Worm (Caenorhabditis elegans) whole organism, L1 larva: Measurements from ENCODE around the gene str-130.

ENCODE experiments used
- C04F5.9 ChIP-seq: sonication (generic microtip); optimal IDR thresholded peaks from 2 replicates; lab custom pipeline; 2016; ENCODE audit warnings: missing genetic modification characterization, missing compliant biosample characterization
- C34B4.2 ChIP-seq: sonication (generic microtip); optimal IDR thresholded peaks from 2 replicates; lab custom pipeline; 2017; ENCODE audit warnings: mild to moderate bottlenecking, missing genetic modification characterization, missing compliant biosample characterization
- aha-1 ChIP-seq: fragments of 150-350 bp; optimal IDR thresholded peaks from 2 replicates; lab custom pipeline; 2014; ENCODE audit warnings: missing biosample characterization, missing genetic modification characterization
- alr-1 ChIP-seq: fragments of 200-800 bp; sonication (Bioruptor generic); optimal IDR thresholded peaks from 2 replicates; lab custom pipeline; 2018; ENCODE audit warnings: borderline replicate concordance, mild to moderate bottlenecking, missing genetic modification characterization, missing compliant biosample characterization
- ceh-8 ChIP-seq: fragments of 200-800 bp; sonication (Bioruptor generic); optimal IDR thresholded peaks from 2 replicates; lab custom pipeline; 2018; ENCODE audit warnings: mild to moderate bottlenecking, missing genetic modification characterization, moderate library complexity, missing compliant biosample characterization
- ceh-90 ChIP-seq: sonication (generic microtip); optimal IDR thresholded peaks from 2 replicates; lab custom pipeline; 2016; ENCODE audit warnings: missing genetic modification characterization, missing compliant biosample characterization
- efl-1 ChIP-seq, 4 experiments: fragments of 150-350 bp; optimal IDR thresholded peaks in 3 of 4; peaks in 1 of 4; 1 replicate in 1 of 4; 2 replicates in 3 of 4; lab custom pipeline; 2014; ENCODE audit warnings: missing biosample characterization in 2 of 4, missing genetic modification characterization in 2 of 4, missing genetic modification reagents in 2 of 4
- egl-27 ChIP-seq, 2 experiments: fragments of 150-350 bp in 1 of 2; sonication (generic microtip); optimal IDR thresholded peaks; 3 replicates each; lab custom pipeline; 2017 to 2018; ENCODE audit warnings: missing biosample characterization in 2 of 2, missing genetic modification characterization in 2 of 2, missing genetic modification reagents in 2 of 2
- fkh-4 ChIP-seq: sonication (generic microtip); optimal IDR thresholded peaks from 2 replicates; lab custom pipeline; 2016; ENCODE audit warnings: missing compliant biosample characterization, missing genetic modification characterization, borderline replicate concordance
- fos-1 ChIP-seq: fragments of 150-350 bp; optimal IDR thresholded peaks from 2 replicates; lab custom pipeline; 2014; ENCODE audit warnings: missing biosample characterization, missing genetic modification characterization
- hlh-4 ChIP-seq: sonication (generic microtip); optimal IDR thresholded peaks from 2 replicates; lab custom pipeline; 2016; ENCODE audit warnings: mild to moderate bottlenecking, missing genetic modification characterization, missing compliant biosample characterization
- hpl-2 ChIP-seq: fragments of 150-350 bp; optimal IDR thresholded peaks from 2 replicates; lab custom pipeline; 2014; ENCODE audit warnings: missing biosample characterization, missing genetic modification reagents, missing genetic modification characterization
- irx-1 ChIP-seq: sonication (generic microtip); optimal IDR thresholded peaks from 2 replicates; lab custom pipeline; 2016; ENCODE audit warnings: missing genetic modification characterization, missing compliant biosample characterization
- isw-1 ChIP-seq: fragments of 200-800 bp; sonication (Bioruptor generic); IDR thresholded peaks from 2 replicates; pipeline ENCODE4 v1.3.6; 2022; ENCODE audit warnings: missing genetic modification characterization, missing compliant biosample characterization
- jun-1 ChIP-seq: fragments of 150-350 bp; optimal IDR thresholded peaks from 2 replicates; lab custom pipeline; 2014; ENCODE audit warnings: missing biosample characterization, missing genetic modification reagents, missing genetic modification characterization
- lin-14 ChIP-seq: fragments of 200-800 bp; sonication (Bioruptor generic); optimal IDR thresholded peaks from 2 replicates; lab custom pipeline; 2018; ENCODE audit warnings: mild to moderate bottlenecking, missing genetic modification characterization, moderate library complexity, missing compliant biosample characterization
- lin-39 ChIP-seq: fragments of 150-350 bp; optimal IDR thresholded peaks from 2 replicates; lab custom pipeline; 2014; ENCODE audit warnings: missing biosample characterization, missing genetic modification reagents, missing genetic modification characterization
- lir-3 ChIP-seq: sonication (generic microtip); optimal IDR thresholded peaks from 2 replicates; lab custom pipeline; 2016; ENCODE audit warnings: mild to moderate bottlenecking, missing genetic modification characterization, moderate library complexity, missing compliant biosample characterization; ENCODE audit not compliant: poor library complexity
- lsy-2 ChIP-seq, 2 experiments: fragments of 150-350 bp; optimal IDR thresholded peaks; 2 replicates each; lab custom pipeline; 2014; ENCODE audit warnings: missing biosample characterization in 2 of 2, missing genetic modification characterization in 2 of 2
- mab-9 ChIP-seq: fragments of 200-800 bp; sonication (Bioruptor generic); IDR thresholded peaks from 2 replicates; pipeline ENCODE4 v1.3.6; 2022; ENCODE audit warnings: missing genetic modification reagents, missing genetic modification characterization, missing compliant biosample characterization
- nhr-11 ChIP-seq: fragments of 150-350 bp; optimal IDR thresholded peaks from 2 replicates; lab custom pipeline; 2014; ENCODE audit warnings: missing biosample characterization, missing genetic modification characterization
- nhr-12 ChIP-seq: sonication (generic microtip); optimal IDR thresholded peaks from 2 replicates; lab custom pipeline; 2017; ENCODE audit warnings: missing biosample characterization, missing genetic modification characterization
- nhr-19 ChIP-seq: fragments of 200-800 bp; sonication (Bioruptor generic); conservative IDR thresholded peaks from 2 replicates; pipeline ENCODE4 v1.3.6; 2022; ENCODE audit warnings: missing genetic modification characterization, missing compliant biosample characterization
- nhr-20 ChIP-seq: sonication (generic microtip); optimal IDR thresholded peaks from 2 replicates; lab custom pipeline; 2016; ENCODE audit warnings: mild to moderate bottlenecking, missing genetic modification characterization, missing compliant biosample characterization
- nhr-237 ChIP-seq: fragments of 150-350 bp; optimal IDR thresholded peaks from 2 replicates; lab custom pipeline; 2014; ENCODE audit warnings: missing biosample characterization, missing genetic modification characterization
- nhr-28 ChIP-seq: fragments of 150-350 bp; optimal IDR thresholded peaks from 2 replicates; lab custom pipeline; 2014; ENCODE audit warnings: missing biosample characterization, missing genetic modification characterization
- nhr-47 ChIP-seq: sonication (generic microtip); optimal IDR thresholded peaks from 2 replicates; lab custom pipeline; 2016; ENCODE audit warnings: mild to moderate bottlenecking, missing genetic modification characterization, moderate library complexity, missing compliant biosample characterization
- nhr-71 ChIP-seq: sonication (generic microtip); optimal IDR thresholded peaks from 2 replicates; lab custom pipeline; 2016; ENCODE audit warnings: mild to moderate bottlenecking, missing genetic modification characterization, moderate library complexity, missing compliant biosample characterization
- nhr-76 ChIP-seq: sonication (generic microtip); optimal IDR thresholded peaks from 2 replicates; lab custom pipeline; 2017; ENCODE audit warnings: missing biosample characterization, missing genetic modification characterization
- nhr-84 ChIP-seq: sonication (generic microtip); optimal IDR thresholded peaks from 2 replicates; lab custom pipeline; 2017; ENCODE audit warnings: missing biosample characterization, missing genetic modification characterization
- nhr-85 ChIP-seq: sonication (generic microtip); peaks from one replicate; lab custom pipeline; 2016; ENCODE audit warnings: missing genetic modification characterization, inconsistent platforms, missing compliant biosample characterization
- pax-3 ChIP-seq: fragments of 200-800 bp; sonication (Bioruptor generic); optimal IDR thresholded peaks from 2 replicates; lab custom pipeline; 2018; ENCODE audit warnings: mild to moderate bottlenecking, missing genetic modification characterization, moderate library complexity, missing compliant biosample characterization
- pqm-1 ChIP-seq: sonication (generic microtip); optimal IDR thresholded peaks from 3 replicates; lab custom pipeline; 2017; ENCODE audit warnings: missing biosample characterization, missing genetic modification characterization
- sox-4 ChIP-seq: sonication (generic microtip); optimal IDR thresholded peaks from 2 replicates; lab custom pipeline; 2016; ENCODE audit warnings: missing genetic modification characterization, missing compliant biosample characterization
- sup-37 ChIP-seq: fragments of 200-800 bp; sonication (Bioruptor generic); optimal IDR thresholded peaks from 2 replicates; lab custom pipeline; 2018; ENCODE audit warnings: mild to moderate bottlenecking, missing genetic modification characterization, missing compliant biosample characterization
- tlp-1 ChIP-seq: fragments of 150-350 bp; optimal IDR thresholded peaks from 2 replicates; lab custom pipeline; 2014; ENCODE audit warnings: missing biosample characterization, missing genetic modification characterization
- unc-130 ChIP-seq: fragments of 150-350 bp; optimal IDR thresholded peaks from 2 replicates; lab custom pipeline; 2017; ENCODE audit warnings: missing biosample characterization, missing genetic modification characterization, inconsistent platforms
- unc-30 ChIP-seq: sonication (generic microtip); optimal IDR thresholded peaks from 2 replicates; lab custom pipeline; 2017; ENCODE audit warnings: missing biosample characterization, missing genetic modification characterization
- xbp-1 ChIP-seq: sonication (generic microtip); optimal IDR thresholded peaks from 2 replicates; lab custom pipeline; 2016; ENCODE audit warnings: missing genetic modification characterization, missing compliant biosample characterization
- ztf-11 ChIP-seq, 2 experiments: sonication (generic microtip); optimal IDR thresholded peaks; 2 replicates each; lab custom pipeline; 2016 to 2017; ENCODE audit warnings: missing genetic modification characterization in 2 of 2, missing biosample characterization in 1 of 2, missing compliant biosample characterization in 1 of 2
- ztf-4 ChIP-seq: fragments of 150-350 bp; optimal IDR thresholded peaks from 2 replicates; lab custom pipeline; 2014; ENCODE audit warnings: missing biosample characterization, missing genetic modification characterization

The str-130 gene

DNA sequence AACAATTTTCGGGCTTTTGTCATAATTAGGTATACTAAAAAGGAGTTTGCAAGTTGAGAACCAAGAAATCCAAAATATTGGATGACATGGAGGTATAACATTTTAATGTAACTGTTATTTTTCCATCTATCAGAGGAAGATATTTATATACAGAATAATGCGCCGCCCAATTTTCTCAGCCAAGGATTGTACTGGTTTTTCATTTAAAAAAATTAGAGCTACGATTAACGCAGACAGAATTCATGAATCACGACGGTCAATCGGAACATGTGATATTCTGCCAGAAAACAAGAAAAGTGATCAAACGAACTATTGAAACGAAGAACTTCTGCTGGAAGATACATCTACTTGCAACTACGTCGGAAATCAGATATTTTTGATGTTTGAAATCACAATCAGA lies 7.7 kb upstream of the str-130 start, which contains the start of gene str-145:
Gene str-145 (minus strand): TSS at position 101 of the 400 bp plus-strand sequence.
- TF ChIP-seq aha-1 (tag; lab: Kevin White, UChicago) = no peak
- no peak for TF ChIP-seq nhr-28 (tag; lab: Kevin White, UChicago)
- TF ChIP-seq nhr-12 (tag; lab: Kevin White, UChicago) = no peak
- no peak for TF ChIP-seq hpl-2 (GFP tag; lab: Kevin White, UChicago)
- TF ChIP-seq irx-1 (tag; lab: Kevin White, UChicago) = no peak
- no peak for TF ChIP-seq ceh-8 (GFP tag; lab: Kevin White, UChicago)
- no peak for TF ChIP-seq egl-27 (tag; optimal IDR thresholded peaks at IDR 0.05; lab: Kevin White, UChicago)
- no peak for TF ChIP-seq isw-1 (GFP tag; lab: Robert Waterston, UW)

DNA sequence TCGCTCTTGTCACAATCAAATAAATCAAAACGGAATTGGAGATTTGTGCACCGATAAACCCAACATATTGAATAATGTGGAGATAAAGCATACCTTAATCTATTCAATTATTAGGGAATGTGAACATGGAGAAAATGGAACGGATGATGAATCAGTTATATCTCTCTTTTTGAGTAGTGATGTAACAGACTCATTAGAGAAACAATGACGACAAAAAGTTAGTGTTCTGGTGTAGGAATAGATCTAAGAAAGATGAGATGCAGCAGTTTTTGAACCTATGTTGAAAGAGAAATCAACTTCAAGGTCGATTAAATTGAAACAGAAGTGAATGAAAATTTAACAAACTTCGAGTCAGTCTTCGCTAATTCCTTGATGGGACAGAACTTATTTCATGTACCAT lies 4.9 kb upstream of the str-130 start, which contains the start of gene str-146:
Gene str-146 (minus strand): TSS at position 101 of the 400 bp plus-strand sequence.
- TF ChIP-seq nhr-237 (tag; lab: Kevin White, UChicago) (no peak), pax-3 (tag; lab: Kevin White, UChicago) (no peak), nhr-47 (tag; lab: Kevin White, UChicago) (no peak), lin-39 (tag; lab: Kevin White, UChicago) (no peak), pqm-1 (no peak), tlp-1 (tag; lab: Kevin White, UChicago) (no peak), nhr-76 (tag; lab: Kevin White, UChicago) (no peak), sup-37 (GFP tag; lab: Kevin White, UChicago) (no peak), mab-9 (GFP tag; lab: Robert Waterston, UW) (no peak), lin-14 (GFP tag; lab: Kevin White, UChicago) (no peak), fkh-4 (tag; lab: Kevin White, UChicago) (no peak)

DNA sequence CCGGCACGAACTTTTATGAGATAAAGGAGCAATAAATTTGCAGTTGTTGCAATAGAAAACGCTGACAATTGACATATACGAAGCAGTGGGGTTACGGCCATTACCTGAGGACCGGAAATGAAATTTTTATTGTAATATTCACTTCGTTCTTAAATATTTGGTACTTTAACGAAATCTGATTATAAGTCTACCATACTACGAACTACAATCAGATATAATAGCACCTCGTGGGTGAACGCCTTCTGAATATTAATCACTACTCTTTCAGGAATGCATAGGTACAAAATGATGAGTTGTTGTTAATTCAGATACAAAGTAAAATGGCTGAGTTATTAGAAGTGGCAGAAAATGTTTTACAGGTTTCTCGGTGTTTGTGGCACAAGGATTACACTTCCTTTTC lies 1.9 kb upstream of the str-130 start, which contains the start of gene str-129:
Gene str-129 (minus strand): TSS at position 101 of the 400 bp plus-strand sequence.
- TF ChIP-seq nhr-85 (tag; lab: Kevin White, UChicago) = no peak
- TF ChIP-seq fos-1 (tag; lab: Kevin White, UChicago) = no peak
- no peak for TF ChIP-seq xbp-1 (tag; lab: Kevin White, UChicago)
- TF ChIP-seq nhr-84 (tag; lab: Kevin White, UChicago) = no peak
- no peak for TF ChIP-seq C34B4.2
- TF ChIP-seq alr-1 (tag; lab: Kevin White, UChicago) = no peak
- TF ChIP-seq pax-3 (tag; lab: Kevin White, UChicago) = no peak
- TF ChIP-seq nhr-20 (tag; lab: Kevin White, UChicago) = no peak
- TF ChIP-seq unc-130 = no peak
- no peak for TF ChIP-seq nhr-19 (GFP tag; lab: Robert Waterston, UW)
- TF ChIP-seq lsy-2 (tag; optimal IDR thresholded peaks at IDR 0.05; lab: Kevin White, UChicago) = no peak
- TF ChIP-seq ztf-11 (tag; optimal IDR thresholded peaks at IDR 0.05; lab: Kevin White, UChicago) = no peak
- TF ChIP-seq jun-1 = no peak
- no peak for TF ChIP-seq nhr-71 (tag; lab: Kevin White, UChicago)
- no peak for TF ChIP-seq lir-3 (tag; lab: Kevin White, UChicago)
- TF ChIP-seq lin-39 (tag; lab: Kevin White, UChicago) = no peak
- TF ChIP-seq nhr-11 = no peak
- TF ChIP-seq C04F5.9 (tag; lab: Kevin White, UChicago) = no peak
- TF ChIP-seq, all 84 proteins: peak for 0

DNA sequence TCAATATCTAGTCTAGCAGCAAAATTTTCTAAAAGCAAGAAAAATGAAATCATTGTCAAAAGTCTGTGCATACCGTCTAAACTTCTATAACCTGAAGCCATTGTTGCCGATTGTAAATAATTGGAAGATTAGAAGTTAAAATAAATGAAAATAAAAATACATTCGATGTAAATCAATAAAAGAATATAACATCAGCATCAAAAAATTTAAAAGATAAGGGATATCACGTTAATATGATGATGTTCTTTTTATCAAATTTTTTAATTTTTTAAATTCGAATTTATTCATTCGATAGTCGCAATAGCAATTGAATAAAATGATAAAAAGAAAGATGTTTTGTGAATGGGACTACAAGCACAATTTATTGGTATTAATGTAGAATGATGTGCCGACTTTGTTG lies 5.4 kb downstream of the str-130 start, which contains the start of gene C09H5.7:
Gene C09H5.7 (minus strand): TSS at position 101 of the 400 bp plus-strand sequence.
- TF ChIP-seq ceh-90 (tag; lab: Kevin White, UChicago) = no peak
- TF ChIP-seq jun-1 = no peak
- TF ChIP-seq unc-30 (tag; lab: Kevin White, UChicago) = no peak
- TF ChIP-seq efl-1 (optimal IDR thresholded peaks at IDR 0.05; lab: Kevin White, UChicago) = no peak
- TF ChIP-seq efl-1 (GFP tag; optimal IDR thresholded peaks at IDR 0.05 in 1 of 2; lab: Kevin White, UChicago) = no peak
- no peak for TF ChIP-seq ztf-11 (tag; optimal IDR thresholded peaks at IDR 0.05; lab: Kevin White, UChicago)
- no peak for TF ChIP-seq lir-3 (tag; lab: Kevin White, UChicago)
- no peak for TF ChIP-seq hlh-4 (tag; lab: Kevin White, UChicago)
- TF ChIP-seq ztf-4 (tag; lab: Kevin White, UChicago) = no peak
- TF ChIP-seq sox-4 = no peak
